Worm (Caenorhabditis elegans) whole organism, L4 larva: ENCODE data around the gene T28A8.2.

Experiments
- F37D6.2 ChIP-seq: sonication (generic microtip); optimal IDR thresholded peaks from 2 replicates; lab custom pipeline; 2016; ENCODE audit warnings: mild to moderate bottlenecking, missing genetic modification characterization, missing compliant biosample characterization
- F44E2.7 ChIP-seq: fragments of 200-800 bp; sonication (Bioruptor generic); IDR thresholded peaks from 2 replicates; pipeline ENCODE4 v2.1.2; 2022; ENCODE audit warnings: missing genetic modification characterization, missing compliant biosample characterization
- F49E8.2 ChIP-seq: sonication (generic microtip); optimal IDR thresholded peaks from 2 replicates; lab custom pipeline; 2016; ENCODE audit warnings: missing compliant biosample characterization, mild to moderate bottlenecking, missing genetic modification characterization, borderline replicate concordance
- R02D3.7 ChIP-seq: fragments of 150-350 bp; sonication (generic microtip); optimal IDR thresholded peaks from 3 replicates; lab custom pipeline; 2014; ENCODE audit warnings: missing biosample characterization, missing genetic modification characterization
- Y48G9A.11 ChIP-seq: fragments of 200-800 bp; sonication (Bioruptor generic); IDR thresholded peaks from 2 replicates; pipeline ENCODE4 v1.3.6; 2022; ENCODE audit warnings: missing genetic modification reagents, missing genetic modification characterization, missing compliant biosample characterization
- Y5F2A.4 ChIP-seq: fragments of 200-800 bp; sonication (Bioruptor generic); optimal IDR thresholded peaks from 2 replicates; lab custom pipeline; 2018; ENCODE audit warnings: mild to moderate bottlenecking, missing genetic modification characterization, missing compliant biosample characterization
- Y75B8A.6 ChIP-seq: fragments of 200-800 bp; sonication (Bioruptor generic); IDR thresholded peaks from 2 replicates; pipeline ENCODE4 v1.3.6; 2022; ENCODE audit warnings: missing genetic modification reagents, missing genetic modification characterization, missing compliant biosample characterization
- ZK337.2 ChIP-seq: fragments of 200-800 bp; sonication (Bioruptor generic); IDR thresholded peaks from 2 replicates; pipeline ENCODE4 v1.3.6; 2022; ENCODE audit warnings: missing genetic modification reagents, missing genetic modification characterization, missing compliant biosample characterization
- ZK546.5 ChIP-seq, 2 experiments: sonication (generic microtip); optimal IDR thresholded peaks; 2 replicates each; lab custom pipeline; 2017; ENCODE audit warnings: missing biosample characterization in 2 of 2, missing genetic modification characterization in 2 of 2
- aly-2 ChIP-seq: sonication (generic microtip); optimal IDR thresholded peaks from 2 replicates; lab custom pipeline; 2018; ENCODE audit warnings: missing biosample characterization, missing genetic modification characterization
- ama-1 ChIP-seq: fragments of 150-350 bp; optimal IDR thresholded peaks from 2 replicates; lab custom pipeline; 2014; ENCODE audit warnings: inconsistent platforms, mixed read lengths
- arid-1 ChIP-seq: fragments of 200-800 bp; sonication (Bioruptor generic); conservative IDR thresholded peaks from 2 replicates; pipeline ENCODE4 v1.3.6; 2022; ENCODE audit warnings: missing genetic modification reagents, missing genetic modification characterization, missing compliant biosample characterization
- attf-4 ChIP-seq: sonication (generic microtip); optimal IDR thresholded peaks from 3 replicates; lab custom pipeline; 2017; ENCODE audit warnings: missing biosample characterization, missing genetic modification characterization
- ceh-20 ChIP-seq: fragments of 200-800 bp; sonication (Bioruptor generic); IDR thresholded peaks from 2 replicates; pipeline ENCODE4 v1.3.6; 2022; ENCODE audit warnings: missing genetic modification reagents, missing genetic modification characterization, missing compliant biosample characterization
- ceh-62 ChIP-seq: sonication (generic microtip); optimal IDR thresholded peaks from 2 replicates; lab custom pipeline; 2017; ENCODE audit warnings: missing biosample characterization, missing genetic modification characterization
- ces-1 ChIP-seq: fragments of 150-350 bp; sonication (generic microtip); optimal IDR thresholded peaks from 4 replicates; lab custom pipeline; 2014; ENCODE audit warnings: missing biosample characterization, missing genetic modification reagents, missing genetic modification characterization
- cey-2 ChIP-seq: sonication (generic microtip); optimal IDR thresholded peaks from 3 replicates; lab custom pipeline; 2017; ENCODE audit warnings: missing genetic modification characterization, mild to moderate bottlenecking, missing compliant biosample characterization, antibody characterized with exemption, borderline replicate concordance; ENCODE audit not compliant: insufficient read depth
- daf-19 ChIP-seq: fragments of 200-800 bp; sonication (Bioruptor generic); conservative IDR thresholded peaks from 2 replicates; pipeline ENCODE4 v1.3.6; 2022; ENCODE audit warnings: missing genetic modification characterization, missing compliant biosample characterization
- dmd-9 ChIP-seq: fragments of 200-800 bp; sonication (Bioruptor generic); IDR thresholded peaks from 2 replicates; pipeline ENCODE4 v1.3.6; 2022; ENCODE audit warnings: missing genetic modification reagents, missing genetic modification characterization, missing compliant biosample characterization
- duxl-1 ChIP-seq: sonication (generic microtip); optimal IDR thresholded peaks from 2 replicates; lab custom pipeline; 2016; ENCODE audit warnings: mild to moderate bottlenecking, missing genetic modification characterization, moderate library complexity, missing compliant biosample characterization; ENCODE audit not compliant: poor library complexity
- dve-1 ChIP-seq: sonication (generic microtip); optimal IDR thresholded peaks from 2 replicates; lab custom pipeline; 2017; ENCODE audit warnings: antibody characterized with exemption, mild to moderate bottlenecking, missing genetic modification characterization, missing compliant biosample characterization; ENCODE audit not compliant: insufficient read depth
- egl-43 ChIP-seq: fragments of 200-800 bp; sonication (Bioruptor generic); IDR thresholded peaks from 2 replicates; pipeline ENCODE4 v1.3.6; 2022; ENCODE audit warnings: missing genetic modification reagents, missing genetic modification characterization, missing compliant biosample characterization
- fos-1 ChIP-seq: fragments of 150-350 bp; optimal IDR thresholded peaks from 2 replicates; lab custom pipeline; 2014; ENCODE audit warnings: missing biosample characterization, missing genetic modification characterization
- hif-1 ChIP-seq, 2 experiments: sonication (generic microtip); optimal IDR thresholded peaks; 2 replicates each; lab custom pipeline; 2016 to 2017; ENCODE audit warnings: missing compliant biosample characterization in 2 of 2, missing genetic modification characterization in 2 of 2, missing genetic modification reagents in 2 of 2, missing genotype in 2 of 2, mild to moderate bottlenecking in 1 of 2
- hlh-11 ChIP-seq: fragments of 200-800 bp; sonication (Bioruptor generic); optimal IDR thresholded peaks from 2 replicates; lab custom pipeline; 2018; ENCODE audit warnings: mild to moderate bottlenecking, missing genetic modification characterization, missing compliant biosample characterization
- hmg-1.1 ChIP-seq: fragments of 200-800 bp; sonication (Bioruptor generic); IDR thresholded peaks from 2 replicates; pipeline ENCODE4 v1.3.6; 2022; ENCODE audit warnings: missing genetic modification reagents, missing genetic modification characterization, missing compliant biosample characterization
- jun-1 ChIP-seq: fragments of 150-350 bp; optimal IDR thresholded peaks from 2 replicates; lab custom pipeline; 2014; ENCODE audit warnings: missing biosample characterization, missing genetic modification reagents, missing genetic modification characterization
- lin-38 ChIP-seq: fragments of 200-800 bp; sonication (Bioruptor generic); IDR thresholded peaks from 2 replicates; pipeline ENCODE4 v1.3.6; 2022; ENCODE audit warnings: missing genetic modification reagents, missing genetic modification characterization, missing compliant biosample characterization
- lin-39 ChIP-seq: fragments of 150-350 bp; optimal IDR thresholded peaks from 2 replicates; lab custom pipeline; 2014; ENCODE audit warnings: missing biosample characterization, missing genetic modification reagents, missing genetic modification characterization
- lir-3 ChIP-seq: sonication (generic microtip); optimal IDR thresholded peaks from 2 replicates; lab custom pipeline; 2016; ENCODE audit warnings: mild to moderate bottlenecking, missing genetic modification characterization, missing compliant biosample characterization
- lsy-2 ChIP-seq, 2 experiments: fragments of 150-350 bp in 1 of 2; sonication (generic microtip) in 1 of 2; optimal IDR thresholded peaks; 2 replicates each; lab custom pipeline; 2014 to 2017; ENCODE audit warnings: missing biosample characterization in 2 of 2, missing genetic modification characterization in 2 of 2
- mxl-2 ChIP-seq: fragments of 200-800 bp; sonication (Bioruptor generic); conservative IDR thresholded peaks from 2 replicates; pipeline ENCODE4 v1.3.6; 2022; ENCODE audit warnings: missing genetic modification reagents, missing genetic modification characterization, missing compliant biosample characterization
- mxl-3 ChIP-seq: fragments of 200-800 bp; sonication (Bioruptor generic); optimal IDR thresholded peaks from 2 replicates; lab custom pipeline; 2018; ENCODE audit warnings: mild to moderate bottlenecking, missing genetic modification characterization, missing compliant biosample characterization
- nhr-10 ChIP-seq: fragments of 150-350 bp; optimal IDR thresholded peaks from 2 replicates; lab custom pipeline; 2014; ENCODE audit warnings: missing biosample characterization, missing genetic modification characterization
- nhr-25 ChIP-seq: sonication (generic microtip); optimal IDR thresholded peaks from 2 replicates; lab custom pipeline; 2017; ENCODE audit warnings: missing genetic modification characterization, mild to moderate bottlenecking, missing compliant biosample characterization, antibody characterized with exemption, moderate library complexity, borderline replicate concordance; ENCODE audit not compliant: insufficient read depth
- nhr-28 ChIP-seq: fragments of 150-350 bp; optimal IDR thresholded peaks from 2 replicates; lab custom pipeline; 2014; ENCODE audit warnings: missing biosample characterization, missing genetic modification characterization
- nhr-41 ChIP-seq: fragments of 200-800 bp; sonication (Bioruptor generic); IDR thresholded peaks from 2 replicates; pipeline ENCODE4 v1.3.6; 2022; ENCODE audit warnings: missing genetic modification reagents, missing genetic modification characterization, missing compliant biosample characterization
- nhr-48 ChIP-seq: sonication (generic microtip); optimal IDR thresholded peaks from 2 replicates; lab custom pipeline; 2016; ENCODE audit warnings: mild to moderate bottlenecking, missing genetic modification characterization, missing compliant biosample characterization
- nhr-6 ChIP-seq: fragments of 150-350 bp; optimal IDR thresholded peaks from 2 replicates; lab custom pipeline; 2014; ENCODE audit warnings: missing biosample characterization, missing genetic modification characterization
- nhr-76 ChIP-seq: fragments of 150-350 bp; optimal IDR thresholded peaks from 2 replicates; lab custom pipeline; 2014; ENCODE audit warnings: missing biosample characterization, missing genetic modification characterization
- nhr-77 ChIP-seq: fragments of 150-350 bp; optimal IDR thresholded peaks from 2 replicates; lab custom pipeline; 2014; ENCODE audit warnings: missing biosample characterization, missing genetic modification characterization
- rbr-2 ChIP-seq: sonication (generic microtip); optimal IDR thresholded peaks from 2 replicates; lab custom pipeline; 2016; ENCODE audit warnings: missing genotype, missing genetic modification characterization, missing compliant biosample characterization
- sdz-12 ChIP-seq: fragments of 200-800 bp; sonication (Bioruptor generic); optimal IDR thresholded peaks from 2 replicates; lab custom pipeline; 2018; ENCODE audit warnings: mild to moderate bottlenecking, missing genetic modification characterization, missing compliant biosample characterization
- skn-1 ChIP-seq: fragments of 150-350 bp; optimal IDR thresholded peaks from 2 replicates; lab custom pipeline; 2014; ENCODE audit warnings: missing biosample characterization, missing genetic modification characterization
- snpc-1.2 ChIP-seq: fragments of 200-800 bp; sonication (Bioruptor generic); IDR thresholded peaks from 2 replicates; pipeline ENCODE4 v1.3.6; 2022; ENCODE audit warnings: missing genetic modification reagents, missing genetic modification characterization, missing compliant biosample characterization
- spr-1 ChIP-seq: sonication (generic microtip); optimal IDR thresholded peaks from 2 replicates; lab custom pipeline; 2016; ENCODE audit warnings: mild to moderate bottlenecking, missing genetic modification characterization, missing compliant biosample characterization
- unc-39 ChIP-seq: sonication (generic microtip); optimal IDR thresholded peaks from 2 replicates; lab custom pipeline; 2017; ENCODE audit warnings: missing biosample characterization, missing genetic modification characterization
- zag-1 ChIP-seq: fragments of 150-350 bp; optimal IDR thresholded peaks from 2 replicates; lab custom pipeline; 2014; ENCODE audit warnings: missing biosample characterization, missing genetic modification characterization
- zip-11 ChIP-seq: fragments of 200-800 bp; sonication (Bioruptor generic); IDR thresholded peaks from 2 replicates; pipeline ENCODE4 v1.3.6; 2022; ENCODE audit warnings: missing genetic modification characterization, missing compliant biosample characterization
- zip-2 ChIP-seq: fragments of 150-350 bp; optimal IDR thresholded peaks from 2 replicates; lab custom pipeline; 2014; ENCODE audit warnings: missing biosample characterization, missing genetic modification characterization
- ztf-7 ChIP-seq: fragments of 150-350 bp; optimal IDR thresholded peaks from 2 replicates; lab custom pipeline; 2014; ENCODE audit warnings: missing biosample characterization, missing genetic modification characterization

The T28A8.2 gene

ce11 chrIII:13530017-13530416, 34.5 kb upstream of the T28A8.2 start (continued):
- TF ChIP-seq mxl-3 (GFP tag; lab: Kevin White, UChicago), result peak; percentile 18
- TF ChIP-seq hif-1 (tag; optimal IDR thresholded peaks at IDR 0.05; lab: Kevin White, UChicago), result peak in 1 of 2 experiments; percentile 38
- TF ChIP-seq lin-39 (tag; lab: Kevin White, UChicago), result no peak
- TF ChIP-seq nhr-6 (tag; lab: Kevin White, UChicago), result no peak
- peak; percentile 50 for TF ChIP-seq nhr-25 (tag; lab: Kevin White, UChicago)
- no peak for TF ChIP-seq zip-2 (tag; lab: Kevin White, UChicago)
- TF ChIP-seq cey-2 (tag; lab: Kevin White, UChicago), result no peak
- no peak for TF ChIP-seq arid-1
- peak; percentile 24 for TF ChIP-seq nhr-28 (tag; lab: Kevin White, UChicago)
- TF ChIP-seq dmd-9 (GFP tag; lab: Robert Waterston, UW), result no peak
- peak; percentile 95 for TF ChIP-seq lin-38 (GFP tag; lab: Robert Waterston, UW)
- TF ChIP-seq R02D3.7 (tag; lab: Kevin White, UChicago), result no peak
- TF ChIP-seq duxl-1, result peak; percentile 10
- TF ChIP-seq nhr-77, result no peak
- peak; percentile 54 for TF ChIP-seq dve-1 (tag; lab: Kevin White, UChicago)
- TF ChIP-seq daf-19 (GFP tag; lab: Robert Waterston, UW), result no peak
- TF ChIP-seq fos-1, result no peak
- TF ChIP-seq zag-1 (tag; lab: Kevin White, UChicago), result no peak
- TF ChIP-seq ZK546.5 (tag; optimal IDR thresholded peaks at IDR 0.05; lab: Kevin White, UChicago), result no peak
- no peak for TF ChIP-seq skn-1 (tag; lab: Kevin White, UChicago)
- TF ChIP-seq ZK337.2 (GFP tag; lab: Robert Waterston, UW), result no peak
- TF ChIP-seq rbr-2 (tag; lab: Kevin White, UChicago), result peak; percentile 49
- TF ChIP-seq nhr-10 (tag; lab: Kevin White, UChicago), result no peak
- peak; percentile 50; the same call in 1 of the 2 replicates for TF ChIP-seq egl-43 (GFP tag; lab: Robert Waterston, UW)
- peak in 1 of 2 experiments; percentile 59 for TF ChIP-seq lsy-2 (tag; optimal IDR thresholded peaks at IDR 0.05; lab: Kevin White, UChicago)
- TF ChIP-seq mxl-2 (GFP tag; lab: Robert Waterston, UW), result no peak
- no peak for TF ChIP-seq ztf-7 (tag; lab: Kevin White, UChicago)
- no peak for TF ChIP-seq Y5F2A.4 (GFP tag; lab: Kevin White, UChicago)
- TF ChIP-seq ceh-20 (GFP tag; lab: Robert Waterston, UW), result peak; percentile 21; the same call in 1 of the 2 replicates
- no peak for TF ChIP-seq ceh-62
- no peak for TF ChIP-seq F44E2.7
- no peak for TF ChIP-seq attf-4 (tag; lab: Kevin White, UChicago)
- peak; percentile 10 for TF ChIP-seq F49E8.2 (tag; lab: Kevin White, UChicago)
- TF ChIP-seq F37D6.2 (tag; lab: Kevin White, UChicago), result no peak
- no peak for TF ChIP-seq ces-1 (GFP tag; lab: Kevin White, UChicago)
- TF ChIP-seq snpc-1.2, result no peak
- no peak for TF ChIP-seq nhr-76 (tag; lab: Kevin White, UChicago)
- no peak for TF ChIP-seq unc-39
- no peak for TF ChIP-seq lir-3 (tag; lab: Kevin White, UChicago)
- no peak for TF ChIP-seq nhr-48
- TF ChIP-seq aly-2 (tag; lab: Kevin White, UChicago), result no peak
- no peak; the same call in 1 of the 2 replicates for TF ChIP-seq Y48G9A.11
- TF ChIP-seq sdz-12 (GFP tag; lab: Kevin White, UChicago), result no peak
- TF ChIP-seq spr-1 (tag; lab: Kevin White, UChicago), result no peak
- peak; percentile 38 for TF ChIP-seq hlh-11
- TF ChIP-seq nhr-41 (GFP tag; lab: Robert Waterston, UW), result no peak
- peak; percentile 85 for TF ChIP-seq hmg-1.1 (GFP tag; lab: Robert Waterston, UW)
- no peak for TF ChIP-seq Y75B8A.6
- no peak for TF ChIP-seq jun-1 (tag; lab: Kevin White, UChicago)
- no peak for TF ChIP-seq ama-1 (lab: Kevin White, UChicago)
- no peak for TF ChIP-seq zip-11
